Fruit fly (Drosophila melanogaster) S2 (cell line): ENCODE measurements around the gene CG17746.

Source experiments
- CG8478 ChIP-seq: fragments of >200 bp; optimal IDR thresholded peaks from 2 replicates; lab custom pipeline; 2018
- CTCF ChIP-seq, 2 experiments: fragments of >200 bp; optimal IDR thresholded peaks; 2 replicates each; lab custom pipeline; 2018

DNA sequence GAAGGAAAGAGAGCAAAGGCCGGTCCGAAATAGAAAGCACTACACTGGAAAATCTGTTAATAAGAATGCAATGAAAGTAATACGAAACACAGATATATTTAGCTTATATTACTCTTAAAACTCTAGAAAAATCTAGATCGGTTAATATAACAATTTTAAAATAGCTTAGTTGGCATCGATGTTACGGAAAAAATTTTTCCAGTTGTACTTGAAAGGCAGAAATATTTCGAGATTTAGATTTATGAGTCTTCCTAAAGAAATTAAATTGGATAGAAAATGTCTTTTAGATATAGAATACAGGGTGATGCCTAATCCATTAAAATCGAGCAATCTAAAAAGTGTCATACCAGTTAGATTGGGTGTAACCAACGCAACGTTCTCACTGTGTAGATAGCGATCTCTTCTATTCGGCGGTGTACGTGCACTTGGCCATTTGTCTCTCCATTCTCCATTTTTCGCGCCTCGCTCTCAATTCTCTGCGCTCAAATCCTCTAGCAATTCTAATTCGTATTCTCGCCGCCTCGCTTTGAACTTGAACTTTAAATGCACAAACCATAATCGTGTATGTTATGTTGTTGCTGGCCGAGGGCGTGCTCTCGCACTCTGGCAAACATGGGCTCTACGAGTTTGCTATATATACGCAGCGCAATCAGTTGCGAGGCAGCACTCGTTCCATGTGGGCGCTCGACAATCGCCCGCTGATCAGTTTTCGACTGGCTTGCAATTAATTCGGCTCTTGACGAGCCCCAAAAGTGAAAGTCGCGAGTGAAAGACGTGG lies 10.8 kb upstream of the CG17746 start:
- no peak for TF ChIP-seq CG8478 (lab: Kevin White, UChicago)
- no peak for TF ChIP-seq CTCF (optimal IDR thresholded peaks at IDR 0.05; lab: Kevin White, UChicago)
